Fruit fly (Drosophila melanogaster) whole organism, embryonic: ENCODE results near the gene CG33489.
A peak's percentile ranks its signal among the peaks of the same experiment; 100 is the strongest.

Source experiments
- Abd-B ChIP-seq: fragments of 200-800 bp; sonication (Bioruptor generic); optimal IDR thresholded peaks from 2 replicates; lab custom pipeline; 2018; ENCODE audit warnings: missing biosample characterization, mild to moderate bottlenecking, missing genetic modification characterization, moderate library complexity
- CG11398 ChIP-seq: fragments of 200-800 bp; sonication (Bioruptor generic); optimal IDR thresholded peaks from 2 replicates; lab custom pipeline; 2016; ENCODE audit warnings: missing biosample characterization, missing genetic modification characterization
- CG11456 ChIP-seq: fragments of 200-800 bp; sonication (Bioruptor generic); IDR thresholded peaks from 3 replicates; pipeline ENCODE4 v1.3.6; 2022; ENCODE audit warnings: missing biosample characterization, missing genetic modification characterization
- CG12744 ChIP-seq: fragments of 200-800 bp; sonication (Bioruptor generic); optimal IDR thresholded peaks from 2 replicates; lab custom pipeline; 2016; ENCODE audit warnings: missing biosample characterization, missing genetic modification characterization
- CG12942 ChIP-seq: fragments of 200-800 bp; sonication (Bioruptor generic); optimal IDR thresholded peaks from 3 replicates; lab custom pipeline; 2016; ENCODE audit warnings: missing biosample characterization, missing genetic modification characterization
- CG13775 ChIP-seq: fragments of 200-800 bp; sonication (Bioruptor generic); optimal IDR thresholded peaks from 3 replicates; lab custom pipeline; 2017; ENCODE audit warnings: missing biosample characterization, mild to moderate bottlenecking, missing genetic modification characterization
- CG13894 ChIP-seq: fragments of 200-800 bp; sonication (Bioruptor generic); optimal IDR thresholded peaks from 3 replicates; lab custom pipeline; 2018; ENCODE audit warnings: missing biosample characterization, mild to moderate bottlenecking, missing genetic modification characterization, moderate library complexity
- CG15011 ChIP-seq: fragments of 200-800 bp; sonication (Bioruptor generic); optimal IDR thresholded peaks from 3 replicates; lab custom pipeline; 2018; ENCODE audit warnings: missing biosample characterization, mild to moderate bottlenecking, missing genetic modification characterization
- CG15269 ChIP-seq: fragments of 200-800 bp; sonication (Bioruptor generic); optimal IDR thresholded peaks from 2 replicates; lab custom pipeline; 2018; ENCODE audit warnings: missing biosample characterization, mild to moderate bottlenecking, missing genetic modification characterization, moderate library complexity
- CG1529 ChIP-seq: fragments of 200-800 bp; sonication (Bioruptor generic); optimal IDR thresholded peaks from 3 replicates; lab custom pipeline; 2018; ENCODE audit warnings: missing biosample characterization, missing genetic modification characterization
- CG15696 ChIP-seq: fragments of 200-800 bp; sonication (Bioruptor generic); optimal IDR thresholded peaks from 2 replicates; lab custom pipeline; 2019; ENCODE audit warnings: missing biosample characterization, mild to moderate bottlenecking, missing genetic modification characterization, moderate library complexity
- CG1647 ChIP-seq: fragments of 200-800 bp; sonication (Bioruptor generic); optimal IDR thresholded peaks from 3 replicates; lab custom pipeline; 2016; ENCODE audit warnings: missing biosample characterization, missing genetic modification characterization
- CG16813 ChIP-seq: fragments of 200-800 bp; sonication (Bioruptor generic); IDR thresholded peaks from 3 replicates; pipeline ENCODE4 v1.3.6; 2022; ENCODE audit warnings: missing biosample characterization, missing genetic modification characterization; ENCODE audit not compliant: partially characterized antibody
- CG18011 ChIP-seq: fragments of 200-800 bp; sonication (Bioruptor generic); optimal IDR thresholded peaks from 2 replicates; lab custom pipeline; 2017; ENCODE audit warnings: missing biosample characterization, missing genetic modification characterization, mild to moderate bottlenecking, moderate library complexity, missing genotype
- CG2120 ChIP-seq: fragments of 200-800 bp; sonication (Bioruptor generic); optimal IDR thresholded peaks from 3 replicates; lab custom pipeline; 2016; ENCODE audit warnings: missing biosample characterization, missing genetic modification characterization
- CG2678 ChIP-seq: fragments of 200-800 bp; sonication (Bioruptor generic); optimal IDR thresholded peaks from 3 replicates; lab custom pipeline; 2019; ENCODE audit warnings: missing biosample characterization, mild to moderate bottlenecking, missing genetic modification characterization, moderate library complexity
- CG34422 ChIP-seq: fragments of 200-800 bp; sonication (Bioruptor generic); IDR thresholded peaks from 3 replicates; pipeline ENCODE4 v1.3.6; 2022; ENCODE audit warnings: missing biosample characterization, missing genetic modification characterization
- CG4328 ChIP-seq: fragments of 200-800 bp; sonication (Bioruptor generic); optimal IDR thresholded peaks from 3 replicates; lab custom pipeline; 2017; ENCODE audit warnings: missing biosample characterization, missing genetic modification reagents, missing genetic modification characterization
- CG5953 ChIP-seq: fragments of 200-800 bp; sonication (Bioruptor generic); IDR thresholded peaks from 2 replicates; pipeline ENCODE4 v1.3.6; 2022; ENCODE audit warnings: missing biosample characterization, missing genetic modification characterization
- CG7556 ChIP-seq: fragments of 200-800 bp; sonication (Bioruptor generic); optimal IDR thresholded peaks from 2 replicates; lab custom pipeline; 2017; ENCODE audit warnings: missing biosample characterization, mild to moderate bottlenecking, missing genetic modification characterization
- CG7786 ChIP-seq: fragments of 200-800 bp; sonication (Bioruptor generic); optimal IDR thresholded peaks from 2 replicates; lab custom pipeline; 2016; ENCODE audit warnings: missing biosample characterization, missing genetic modification characterization
- CG7928 ChIP-seq: fragments of 200-800 bp; sonication (Bioruptor generic); optimal IDR thresholded peaks from 2 replicates; lab custom pipeline; 2017; ENCODE audit warnings: missing biosample characterization, mild to moderate bottlenecking, missing genetic modification characterization
- CG9609 ChIP-seq: fragments of 200-800 bp; sonication (Bioruptor generic); optimal IDR thresholded peaks from 3 replicates; lab custom pipeline; 2016; ENCODE audit warnings: missing biosample characterization, missing genetic modification characterization
- CG9727 ChIP-seq: fragments of 200-800 bp; sonication (Bioruptor generic); optimal IDR thresholded peaks from 3 replicates; lab custom pipeline; 2017; ENCODE audit warnings: missing biosample characterization, mild to moderate bottlenecking, missing genetic modification characterization
- CG9817 ChIP-seq: fragments of 200-800 bp; sonication (Bioruptor generic); optimal IDR thresholded peaks from 2 replicates; lab custom pipeline; 2018; ENCODE audit warnings: missing biosample characterization, mild to moderate bottlenecking, missing genetic modification characterization, moderate library complexity
- CHES-1-like ChIP-seq: fragments of 200-800 bp; sonication (Bioruptor generic); optimal IDR thresholded peaks from 2 replicates; lab custom pipeline; 2016; ENCODE audit warnings: missing biosample characterization, missing genetic modification characterization
- Deaf1 ChIP-seq: fragments of 200-800 bp; optimal IDR thresholded peaks from 3 replicates; lab custom pipeline; 2019; ENCODE audit warnings: missing biosample characterization, mild to moderate bottlenecking, missing genetic modification characterization, moderate library complexity
- Hr3 ChIP-seq: fragments of 200-800 bp; sonication (Bioruptor generic); optimal IDR thresholded peaks from 3 replicates; lab custom pipeline; 2016; ENCODE audit warnings: missing biosample characterization, missing genetic modification characterization
- Lhr ChIP-seq: fragments of 200-800 bp; sonication (Bioruptor generic); optimal IDR thresholded peaks from 3 replicates; lab custom pipeline; 2017; ENCODE audit warnings: mild to moderate bottlenecking, missing biosample characterization, missing genetic modification reagents, missing genetic modification characterization
- MTF-1 ChIP-seq: fragments of 200-800 bp; sonication (Bioruptor generic); optimal IDR thresholded peaks from 2 replicates; lab custom pipeline; 2018; ENCODE audit warnings: missing biosample characterization, mild to moderate bottlenecking, missing genetic modification characterization, borderline replicate concordance
- Scr ChIP-seq: fragments of 200-800 bp; sonication (Bioruptor generic); IDR thresholded peaks from 2 replicates; pipeline ENCODE4 v1.3.6; 2022; ENCODE audit warnings: missing biosample characterization, missing genetic modification characterization; ENCODE audit not compliant: partially characterized antibody
- Sin3A ChIP-seq: fragments of >200 bp; optimal IDR thresholded peaks from 2 replicates; lab custom pipeline; 2018
- dati ChIP-seq: fragments of 200-800 bp; sonication (Bioruptor generic); IDR thresholded peaks from 2 replicates; pipeline ENCODE4 v1.3.6; 2022; ENCODE audit warnings: missing biosample characterization, missing genetic modification characterization
- ftz-f1 ChIP-seq: fragments of 200-800 bp; sonication (Bioruptor generic); optimal IDR thresholded peaks from 2 replicates; lab custom pipeline; 2016; ENCODE audit warnings: missing biosample characterization, missing genetic modification characterization
- fu2 ChIP-seq: fragments of 200-800 bp; sonication (Bioruptor generic); optimal IDR thresholded peaks from 2 replicates; lab custom pipeline; 2016; ENCODE audit warnings: missing biosample characterization, missing genetic modification characterization
- klu ChIP-seq: fragments of 200-800 bp; sonication (Bioruptor generic); IDR thresholded peaks from 2 replicates; pipeline ENCODE4 v1.3.6; 2022; ENCODE audit warnings: missing biosample characterization, missing genetic modification characterization
- lilli ChIP-seq: fragments of 200-800 bp; sonication (Bioruptor generic); optimal IDR thresholded peaks from 3 replicates; lab custom pipeline; 2016; ENCODE audit warnings: missing biosample characterization, missing genetic modification characterization
- pho ChIP-seq: fragments of 200-800 bp; sonication (Bioruptor generic); optimal IDR thresholded peaks from 2 replicates; lab custom pipeline; 2016; ENCODE audit warnings: missing biosample characterization, missing genetic modification characterization
- phol ChIP-seq: fragments of 200-800 bp; sonication (Bioruptor generic); optimal IDR thresholded peaks from 3 replicates; lab custom pipeline; 2018; ENCODE audit warnings: missing biosample characterization, mild to moderate bottlenecking, missing genetic modification characterization, moderate library complexity
- sens ChIP-seq: fragments of 200-800 bp; sonication (Bioruptor generic); peaks from one replicate; lab custom pipeline; 2016; ENCODE audit warnings: missing biosample characterization, missing genetic modification characterization
- sisA ChIP-seq: fragments of 200-800 bp; sonication (Bioruptor generic); IDR thresholded peaks from 2 replicates; pipeline ENCODE4 v1.3.6; 2022; ENCODE audit warnings: missing biosample characterization, missing genetic modification characterization
- slp2 ChIP-seq: fragments of 200-800 bp; sonication (Bioruptor generic); optimal IDR thresholded peaks from 2 replicates; lab custom pipeline; 2016; ENCODE audit warnings: missing biosample characterization, missing genetic modification characterization
- tap ChIP-seq: fragments of 200-800 bp; optimal IDR thresholded peaks from 3 replicates; lab custom pipeline; 2019; ENCODE audit warnings: missing biosample characterization, mild to moderate bottlenecking, missing genetic modification characterization, moderate library complexity
- tna ChIP-seq: fragments of 200-800 bp; sonication (Bioruptor generic); IDR thresholded peaks from 2 replicates; pipeline ENCODE4 v1.3.6; 2022; ENCODE audit warnings: missing biosample characterization, missing genetic modification characterization; ENCODE audit not compliant: partially characterized antibody
- toy ChIP-seq: fragments of 200-800 bp; sonication (Bioruptor generic); IDR thresholded peaks from 2 replicates; pipeline ENCODE4 v1.3.6; 2022; ENCODE audit warnings: missing biosample characterization, missing genetic modification characterization
- tup ChIP-seq: fragments of 200-800 bp; sonication (Bioruptor generic); optimal IDR thresholded peaks from 2 replicates; lab custom pipeline; 2016; ENCODE audit warnings: missing biosample characterization, mild to moderate bottlenecking, missing genetic modification characterization, moderate library complexity
- unpg ChIP-seq: fragments of 200-800 bp; sonication (Bioruptor generic); optimal IDR thresholded peaks from 3 replicates; lab custom pipeline; 2018; ENCODE audit warnings: missing biosample characterization, mild to moderate bottlenecking, missing genetic modification characterization, moderate library complexity
- vfl ChIP-seq: fragments of 200-800 bp; sonication (Bioruptor generic); optimal IDR thresholded peaks from 2 replicates; lab custom pipeline; 2016; ENCODE audit warnings: missing biosample characterization, missing genetic modification characterization
- wek ChIP-seq: fragments of 200-800 bp; sonication (Bioruptor generic); optimal IDR thresholded peaks from 3 replicates; lab custom pipeline; 2018; ENCODE audit warnings: missing biosample characterization, mild to moderate bottlenecking, missing genetic modification characterization, moderate library complexity
- zfh1 ChIP-seq: fragments of 200-800 bp; sonication (Bioruptor generic); IDR thresholded peaks from 3 replicates; pipeline ENCODE4 v1.3.6; 2022; ENCODE audit warnings: missing biosample characterization, missing genetic modification characterization
- zfh2 ChIP-seq: fragments of 200-800 bp; sonication (Bioruptor generic); optimal IDR thresholded peaks from 2 replicates; lab custom pipeline; 2016; ENCODE audit warnings: missing biosample characterization, missing genetic modification characterization

The CG33489 gene

dm6 chr3L:11554338-11554737, 22.5 kb downstream of the CG33489 start (continued):
- TF ChIP-seq CG1647 (GFP tag; lab: Kevin White, UChicago) = peak; percentile 39
- no peak for TF ChIP-seq CG16813
- no peak for TF ChIP-seq zfh2
- peak; percentile 78 for TF ChIP-seq tap (tag; lab: Kevin White, UChicago)
- TF ChIP-seq toy (GFP tag; lab: Robert Waterston, UW) = no peak
- peak; percentile 95 for TF ChIP-seq CG9727 (GFP tag; lab: Kevin White, UChicago)
- peak; percentile 75 for TF ChIP-seq Lhr (GFP tag; lab: Kevin White, UChicago)
- TF ChIP-seq Deaf1 = peak; percentile 53
- peak; percentile 83 for TF ChIP-seq MTF-1
- peak; percentile 91 for TF ChIP-seq phol (tag; lab: Kevin White, UChicago)
- TF ChIP-seq Scr (GFP tag; lab: Robert Waterston, UW) = no peak
- TF ChIP-seq vfl (GFP tag; lab: Kevin White, UChicago) = peak; percentile 33
- no peak for TF ChIP-seq CG5953 (GFP tag; lab: Robert Waterston, UW)
- peak; percentile 86 for TF ChIP-seq unpg (GFP tag; lab: Kevin White, UChicago)
- TF ChIP-seq tup = peak; percentile 51
- TF ChIP-seq CG4328 = no peak
- TF ChIP-seq Sin3A (lab: Kevin White, UChicago) = no peak
- peak; percentile 59 for TF ChIP-seq CHES-1-like (GFP tag; lab: Kevin White, UChicago)
- peak; percentile 66 for TF ChIP-seq CG12942 (GFP tag; lab: Kevin White, UChicago)
- TF ChIP-seq CG13894 = no peak
- TF ChIP-seq zfh1 (GFP tag; lab: Robert Waterston, UW) = peak; percentile 94
- peak; percentile 99 for TF ChIP-seq sens (GFP tag; lab: Kevin White, UChicago)
- TF ChIP-seq fu2 = peak; percentile 11
- no peak for TF ChIP-seq tna (GFP tag; lab: Robert Waterston, UW)
- TF ChIP-seq CG34422 (GFP tag; lab: Robert Waterston, UW) = peak; percentile 85
- TF ChIP-seq CG11398 (GFP tag; lab: Kevin White, UChicago) = peak; percentile 45
- TF ChIP-seq klu (GFP tag; lab: Robert Waterston, UW) = peak; percentile 53; the same call in 1 of the 2 replicates
- TF ChIP-seq Abd-B (GFP tag; lab: Kevin White, UChicago) = peak; percentile 84
- TF ChIP-seq CG7556 = peak; percentile 80
- peak; percentile 82 for TF ChIP-seq CG13775 (GFP tag; lab: Kevin White, UChicago)
- peak; percentile 96 for TF ChIP-seq CG15696 (tag; lab: Kevin White, UChicago)
- peak; percentile 38 for TF ChIP-seq wek (GFP tag; lab: Kevin White, UChicago)
- TF ChIP-seq CG2678 = peak; percentile 82
- peak; percentile 54; the same call in 1 of the 2 replicates for TF ChIP-seq dati
- peak; percentile 10 for TF ChIP-seq CG7928
- peak; percentile 77 for TF ChIP-seq lilli
- TF ChIP-seq CG9609 (GFP tag; lab: Kevin White, UChicago) = peak; percentile 67
- TF ChIP-seq CG2120 = peak; percentile 53
- peak; percentile 52 for TF ChIP-seq CG7786 (GFP tag; lab: Kevin White, UChicago)
- peak; percentile 79 for TF ChIP-seq sisA (GFP tag; lab: Robert Waterston, UW)
- peak; percentile 55 for TF ChIP-seq CG12744 (GFP tag; lab: Kevin White, UChicago)
- TF ChIP-seq ftz-f1 = no peak
- peak; percentile 63; the same call in 1 of the 3 replicates for TF ChIP-seq CG11456 (GFP tag; lab: Robert Waterston, UW)
- peak; percentile 85 for TF ChIP-seq CG1529 (GFP tag; lab: Kevin White, UChicago)
- TF ChIP-seq Hr3 (GFP tag; lab: Kevin White, UChicago) = peak; percentile 77
- TF ChIP-seq pho (GFP tag; lab: Kevin White, UChicago) = no peak
- peak; percentile 70 for TF ChIP-seq CG15269 (tag; lab: Kevin White, UChicago)
- TF ChIP-seq CG18011 (GFP tag; lab: Kevin White, UChicago) = no peak
- peak; percentile 9 for TF ChIP-seq CG15011
- no peak for TF ChIP-seq CG9817
- peak; percentile 64 for TF ChIP-seq slp2 (GFP tag; lab: Kevin White, UChicago)
